Worm (Caenorhabditis elegans): ENCODE data around the gene ZK616.1.

The ZK616.1 gene

ce11 chrIV:5374321-5374720 lies 26.4 kb upstream of the ZK616.1 start:
- no peak for TF ChIP-seq ceh-39 (tag; optimal IDR thresholded peaks at IDR 0.05)
- no peak for TF ChIP-seq nhr-76 (tag; optimal IDR thresholded peaks at IDR 0.05)
- TF ChIP-seq elt-1 (tag; optimal IDR thresholded peaks at IDR 0.05; ENCODE audit: borderline replicate concordance, insufficient read depth) = no peak
- TF ChIP-seq M03D4.4 (tag; optimal IDR thresholded peaks at IDR 0.05) = no peak
- no peak for TF ChIP-seq ceh-43 (GFP tag; optimal IDR thresholded peaks at IDR 0.05)
- no peak for TF ChIP-seq blmp-1 (tag; optimal IDR thresholded peaks at IDR 0.05)
- no peak for TF ChIP-seq lin-13 (tag; optimal IDR thresholded peaks at IDR 0.05)
- TF ChIP-seq unc-120 (tag; optimal IDR thresholded peaks at IDR 0.05; ENCODE audit: poor library complexity, severe bottlenecking) = no peak
- no peak for TF ChIP-seq flh-1 (GFP tag; optimal IDR thresholded peaks at IDR 0.05)

ce11 chrIV:5374946-5375345 lies 25.8 kb upstream of the ZK616.1 start:
- TF ChIP-seq unc-39 (tag; optimal IDR thresholded peaks at IDR 0.05) (no peak), drap-1 (GFP tag; optimal IDR thresholded peaks at IDR 0.05) (no peak), nhr-28 (tag; optimal IDR thresholded peaks at IDR 0.05) (no peak), snpc-4 (tag; optimal IDR thresholded peaks at IDR 0.05) (no peak), ceh-39 (tag; optimal IDR thresholded peaks at IDR 0.05) (no peak), ces-1 (GFP tag; optimal IDR thresholded peaks at IDR 0.05) (no peak), unc-120 (tag; optimal IDR thresholded peaks at IDR 0.05; ENCODE audit: poor library complexity, severe bottlenecking) (no peak)

ce11 chrIV:5377062-5377461 lies 23.6 kb upstream of the ZK616.1 start, which contains the start of gene elo-5:
Gene elo-5, minus strand, starts transcription at chrIV:5377117.
- TF ChIP-seq nhr-12 (tag; optimal IDR thresholded peaks at IDR 0.05) = no peak
- TF ChIP-seq ceh-43 (GFP tag; optimal IDR thresholded peaks at IDR 0.05) = no peak
- no peak for TF ChIP-seq lsy-2 (tag; optimal IDR thresholded peaks at IDR 0.05)
- no peak for TF ChIP-seq nhr-28 (tag; optimal IDR thresholded peaks at IDR 0.05)
- no peak for TF ChIP-seq mab-5 (tag; optimal IDR thresholded peaks at IDR 0.05)
- no peak for TF ChIP-seq drap-1 (GFP tag; optimal IDR thresholded peaks at IDR 0.05)
- TF ChIP-seq ztf-11 (tag; optimal IDR thresholded peaks at IDR 0.05) = no peak
- no peak for TF ChIP-seq blmp-1 (tag; optimal IDR thresholded peaks at IDR 0.05)
- no peak for TF ChIP-seq tbx-8 (GFP tag; optimal IDR thresholded peaks at IDR 0.05)
- TF ChIP-seq M03D4.4 (tag; optimal IDR thresholded peaks at IDR 0.05) = no peak
- TF ChIP-seq unc-62 (GFP tag; optimal IDR thresholded peaks at IDR 0.05) = no peak
- no peak for TF ChIP-seq sem-2 (GFP tag; optimal IDR thresholded peaks at IDR 0.05)
- TF ChIP-seq elt-1 (tag; optimal IDR thresholded peaks at IDR 0.05; ENCODE audit: borderline replicate concordance, insufficient read depth) = no peak

DNA sequence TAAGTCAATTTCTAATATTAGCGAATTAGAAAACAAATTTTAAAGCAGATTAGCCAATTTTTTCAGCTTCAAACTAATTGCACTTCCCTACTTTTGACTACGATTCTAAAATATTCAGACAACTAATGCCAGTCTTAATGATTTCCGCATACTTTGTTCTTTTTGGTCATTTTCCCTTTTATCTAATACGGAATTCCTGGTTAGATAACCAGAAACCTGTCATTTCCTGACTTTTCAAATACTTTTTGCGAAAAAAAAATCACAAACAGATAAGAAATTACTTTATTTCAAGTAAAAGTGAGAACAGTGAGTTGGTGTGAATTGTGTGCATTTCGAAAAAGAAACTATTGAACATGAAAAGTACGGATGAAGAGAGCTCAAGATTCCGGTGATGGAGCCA lies 20.6 kb upstream of the ZK616.1 start:
- TF ChIP-seq tbx-8 (GFP tag; optimal IDR thresholded peaks at IDR 0.05) = no peak
- TF ChIP-seq ham-2 (GFP tag; optimal IDR thresholded peaks at IDR 0.05) = no peak

ce11 chrIV:5381334-5381733 lies 19.4 kb upstream of the ZK616.1 start, which contains the start of gene F41H10.2:
Gene F41H10.2, plus strand, starts transcription at chrIV:5381634.
- TF ChIP-seq ceh-83 (GFP tag; optimal IDR thresholded peaks at IDR 0.05) (no peak), zip-8 (tag; optimal IDR thresholded peaks at IDR 0.05) (no peak), nhr-76 (tag; optimal IDR thresholded peaks at IDR 0.05) (no peak), elt-1 (tag; optimal IDR thresholded peaks at IDR 0.05; ENCODE audit: borderline replicate concordance, insufficient read depth) (no peak), unc-120 (tag; optimal IDR thresholded peaks at IDR 0.05; ENCODE audit: poor library complexity, severe bottlenecking) (no peak), mab-5 (tag; optimal IDR thresholded peaks at IDR 0.05) (no peak)

DNA sequence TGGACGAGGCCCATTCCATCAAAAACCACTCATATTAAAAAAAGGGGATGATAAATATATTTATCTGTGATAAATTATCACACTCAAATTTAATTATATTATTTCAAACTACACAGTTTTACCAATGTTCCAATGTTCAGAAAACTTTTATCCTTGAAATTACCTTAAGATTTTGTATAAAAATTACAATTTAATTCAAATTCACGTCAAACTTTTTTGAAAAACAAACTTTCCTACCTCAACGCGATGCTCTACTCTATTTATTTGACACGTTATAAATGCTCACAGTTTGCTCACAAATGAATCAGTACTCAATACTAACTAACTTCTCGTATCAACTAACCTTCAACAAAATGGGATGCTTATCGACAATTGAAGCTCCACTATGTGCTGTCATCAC lies 18.1 kb upstream of the ZK616.1 start, which contains the start of gene F41H10.1:
F41H10.1 (plus strand) TSS at position 301 of the 400 bp plus-strand sequence.
- no peak for TF ChIP-seq tbx-8 (GFP tag; optimal IDR thresholded peaks at IDR 0.05)
- no peak for TF ChIP-seq unc-62 (GFP tag; optimal IDR thresholded peaks at IDR 0.05)
- no peak for TF ChIP-seq mab-5 (tag; optimal IDR thresholded peaks at IDR 0.05)
- no peak for TF ChIP-seq hlh-1 (tag; optimal IDR thresholded peaks at IDR 0.05)
- no peak for TF ChIP-seq nhr-2 (tag; optimal IDR thresholded peaks at IDR 0.05)
- no peak for TF ChIP-seq unc-120 (tag; optimal IDR thresholded peaks at IDR 0.05; ENCODE audit: poor library complexity, severe bottlenecking)
- TF ChIP-seq flh-1 (GFP tag; optimal IDR thresholded peaks at IDR 0.05) = no peak
- TF ChIP-seq ces-1 (GFP tag; optimal IDR thresholded peaks at IDR 0.05) = no peak
- no peak for TF ChIP-seq drap-1 (GFP tag; optimal IDR thresholded peaks at IDR 0.05)
- no peak for TF ChIP-seq lin-32 (GFP tag; optimal IDR thresholded peaks at IDR 0.05)

DNA sequence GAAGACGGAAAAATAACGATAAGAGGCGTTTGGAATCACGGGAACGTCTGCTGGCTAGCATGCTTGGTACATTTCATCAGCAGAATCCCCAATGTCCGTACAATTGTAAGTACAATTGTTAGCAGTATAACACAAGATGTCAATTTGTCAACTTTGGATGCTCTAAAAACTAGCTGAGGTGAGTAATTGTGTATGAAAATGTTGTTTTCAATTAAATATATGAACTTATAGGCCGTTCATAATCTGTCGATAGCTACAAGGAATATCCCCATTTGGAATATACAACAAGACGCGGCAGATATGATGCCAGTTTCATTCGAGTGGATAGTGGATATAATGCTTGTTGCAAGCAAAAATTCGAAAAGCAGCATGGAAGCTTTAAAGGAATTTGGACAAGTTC lies 15.7 kb upstream of the ZK616.1 start, which contains the start of gene F41H10.12:
F41H10.12 (plus strand) TSS at position 301 of the 400 bp plus-strand sequence.
- TF ChIP-seq mep-1 (tag; optimal IDR thresholded peaks at IDR 0.05) (no peak), lsy-2 (tag; optimal IDR thresholded peaks at IDR 0.05) (no peak), unc-39 (tag; optimal IDR thresholded peaks at IDR 0.05) (no peak), mab-5 (tag; optimal IDR thresholded peaks at IDR 0.05) (no peak), unc-62 (GFP tag; optimal IDR thresholded peaks at IDR 0.05) (no peak), bed-3 (GFP tag; optimal IDR thresholded peaks at IDR 0.05) (no peak), mls-2 (tag; optimal IDR thresholded peaks at IDR 0.05) (no peak), sptf-1 (tag; optimal IDR thresholded peaks at IDR 0.05) (no peak), sem-2 (GFP tag; optimal IDR thresholded peaks at IDR 0.05) (no peak), lin-13 (tag; optimal IDR thresholded peaks at IDR 0.05) (no peak), ham-2 (GFP tag; optimal IDR thresholded peaks at IDR 0.05) (no peak), nhr-2 (tag; optimal IDR thresholded peaks at IDR 0.05) (no peak), zip-8 (tag; optimal IDR thresholded peaks at IDR 0.05) (no peak), tbx-8 (GFP tag; optimal IDR thresholded peaks at IDR 0.05) (no peak), ceh-39 (tag; optimal IDR thresholded peaks at IDR 0.05) (no peak), nhr-237 (tag; optimal IDR thresholded peaks at IDR 0.05) (no peak), ceh-43 (GFP tag; optimal IDR thresholded peaks at IDR 0.05) (no peak), elt-1 (tag; optimal IDR thresholded peaks at IDR 0.05; ENCODE audit: borderline replicate concordance, insufficient read depth) (no peak), flh-1 (GFP tag; optimal IDR thresholded peaks at IDR 0.05) (no peak), ztf-11 (tag; optimal IDR thresholded peaks at IDR 0.05) (no peak)
